Fruit fly (Drosophila melanogaster): Measurements from ENCODE around the gene Akh.

DNA sequence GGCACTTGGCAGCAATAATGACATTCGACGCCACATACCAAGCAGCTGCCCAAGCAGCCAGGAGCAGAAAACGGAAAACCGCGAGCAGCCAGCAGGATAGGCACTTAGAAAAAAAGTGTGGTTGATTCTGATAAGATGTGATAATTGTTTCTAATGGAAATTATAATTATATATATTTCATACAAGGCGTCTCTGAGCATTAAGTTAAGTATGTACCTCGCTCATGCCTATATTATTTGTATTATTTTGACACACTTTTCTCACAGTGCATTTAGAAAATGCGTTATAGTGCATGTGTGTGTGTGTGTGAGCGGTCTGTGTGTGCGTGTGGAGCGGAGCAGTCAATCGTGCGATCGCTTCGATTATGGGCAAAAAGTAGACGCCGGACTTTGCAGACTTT, 17.1 kb downstream of the Akh start:
- no peak for TF ChIP-seq EcR (GFP tag; optimal IDR thresholded peaks at IDR 0.05)
- TF ChIP-seq CG8478 (optimal IDR thresholded peaks at IDR 0.05) = no peak
- TF ChIP-seq pan (optimal IDR thresholded peaks at IDR 0.05) = no peak
- TF ChIP-seq usp (GFP tag; optimal IDR thresholded peaks at IDR 0.05) = no peak
- no peak for TF ChIP-seq Dll (optimal IDR thresholded peaks at IDR 0.05)
- no peak for TF ChIP-seq psq (optimal IDR thresholded peaks at IDR 0.05)

Measured in whole organism.